Worm (Caenorhabditis elegans) whole organism, L1 larva: ENCODE measurements around the gene F38B6.4.

ENCODE experiments used
- blmp-1 ChIP-seq: fragments of 150-350 bp; optimal IDR thresholded peaks from 2 replicates; lab custom pipeline; 2014; ENCODE audit warnings: missing biosample characterization, missing genetic modification characterization
- ceh-82 ChIP-seq, 3 experiments: fragments of 150-350 bp in 1 of 3; sonication (generic microtip) in 2 of 3; optimal IDR thresholded peaks; 2 replicates each; lab custom pipeline; 2014 to 2017; ENCODE audit warnings: missing biosample characterization in 3 of 3, missing genetic modification characterization in 3 of 3
- efl-1 ChIP-seq, 4 experiments: fragments of 150-350 bp; optimal IDR thresholded peaks in 3 of 4; peaks in 1 of 4; 1 replicate in 1 of 4; 2 replicates in 3 of 4; lab custom pipeline; 2014; ENCODE audit warnings: missing biosample characterization in 2 of 4, missing genetic modification characterization in 2 of 4, missing genetic modification reagents in 2 of 4
- elt-2 ChIP-seq: sonication (generic microtip); optimal IDR thresholded peaks from 2 replicates; lab custom pipeline; 2016; ENCODE audit warnings: missing genetic modification characterization, mild to moderate bottlenecking, inconsistent platforms, missing compliant biosample characterization, missing genetic modification reagents
- fkh-10 ChIP-seq: sonication (generic microtip); optimal IDR thresholded peaks from 2 replicates; lab custom pipeline; 2017; ENCODE audit warnings: missing biosample characterization, missing genetic modification reagents, missing genetic modification characterization
- lin-13 ChIP-seq: fragments of 150-350 bp; optimal IDR thresholded peaks from 2 replicates; lab custom pipeline; 2014; ENCODE audit warnings: missing biosample characterization, missing genetic modification reagents, missing genetic modification characterization
- snu-23 ChIP-seq: sonication (generic microtip); optimal IDR thresholded peaks from 2 replicates; lab custom pipeline; 2016; ENCODE audit warnings: missing genetic modification characterization, missing compliant biosample characterization
- ztf-4 ChIP-seq: fragments of 150-350 bp; optimal IDR thresholded peaks from 2 replicates; lab custom pipeline; 2014; ENCODE audit warnings: missing biosample characterization, missing genetic modification characterization

DNA sequence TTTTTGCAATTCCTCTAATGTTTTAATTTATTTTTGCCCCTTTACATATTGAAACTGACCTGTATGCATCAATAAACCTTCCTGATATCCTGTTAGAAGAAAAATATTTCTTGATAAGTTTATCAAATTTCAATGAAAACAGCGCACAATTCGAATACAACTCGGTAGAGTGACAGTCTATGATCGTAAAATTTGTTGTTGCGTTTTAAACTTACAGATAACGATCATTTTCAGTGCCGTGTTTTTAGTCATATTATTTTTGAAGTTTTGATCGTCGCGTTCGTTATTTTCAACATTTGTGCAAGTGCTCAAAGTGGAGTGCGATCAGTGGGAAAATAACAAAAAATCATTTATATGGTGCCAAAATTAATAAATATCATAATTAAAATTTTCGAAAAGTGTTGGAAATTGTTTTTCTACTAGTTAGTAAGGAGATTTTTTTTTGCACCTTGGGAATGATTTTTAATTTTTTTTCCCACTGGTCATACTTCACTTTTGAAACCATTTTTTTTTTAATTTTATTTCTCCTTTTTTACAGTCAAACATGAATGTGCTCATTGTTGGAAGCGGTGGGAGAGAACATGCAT is at the start of gene F38B6.4:
- TF ChIP-seq fkh-10 (no peak), ceh-82 (tag; optimal IDR thresholded peaks at IDR 0.05; lab: Kevin White, UChicago) (no peak), ztf-4 (no peak), snu-23 (GFP tag; lab: Kevin White, UChicago) (no peak), elt-2 (peak; percentile 18), efl-1 (optimal IDR thresholded peaks at IDR 0.05; lab: Kevin White, UChicago) (no peak), efl-1 (GFP tag; optimal IDR thresholded peaks at IDR 0.05 in 1 of 2; lab: Kevin White, UChicago) (no peak), lin-13 (GFP tag; lab: Kevin White, UChicago) (no peak), blmp-1 (tag; lab: Kevin White, UChicago) (no peak)
